Worm (Caenorhabditis elegans) whole organism, mixed stage, embryonic: Measurements from ENCODE around the gene btb-4.
"Not testable (repeated sequence)": the region's sequence is repeated elsewhere in the genome, so short reads cannot be mapped to it uniquely, and the experiment has no call there.

Source experiments
- M03D4.4 ChIP-seq: sonication (generic microtip); optimal IDR thresholded peaks from 2 replicates; lab custom pipeline; 2017; ENCODE audit warnings: mild to moderate bottlenecking, missing genetic modification characterization, missing compliant biosample characterization
- bed-3 ChIP-seq: fragments of 200-800 bp; sonication (Bioruptor generic); optimal IDR thresholded peaks from 3 replicates; lab custom pipeline; 2018; ENCODE audit warnings: mild to moderate bottlenecking, missing genetic modification characterization, moderate library complexity, missing compliant biosample characterization
- blmp-1 ChIP-seq: fragments of 150-350 bp; optimal IDR thresholded peaks from 2 replicates; lab custom pipeline; 2014; ENCODE audit warnings: missing biosample characterization, missing genetic modification characterization
- ceh-39 ChIP-seq: fragments of 150-350 bp; optimal IDR thresholded peaks from 2 replicates; lab custom pipeline; 2014; ENCODE audit warnings: missing biosample characterization, missing genetic modification characterization
- ceh-43 ChIP-seq: fragments of 200-800 bp; sonication (Bioruptor generic); optimal IDR thresholded peaks from 2 replicates; lab custom pipeline; 2018; ENCODE audit warnings: mild to moderate bottlenecking, missing genetic modification characterization, moderate library complexity, missing compliant biosample characterization
- ceh-83 ChIP-seq: fragments of 200-800 bp; sonication (Bioruptor generic); optimal IDR thresholded peaks from 2 replicates; lab custom pipeline; 2018; ENCODE audit warnings: mild to moderate bottlenecking, missing genetic modification characterization, missing compliant biosample characterization
- ces-1 ChIP-seq: fragments of 150-350 bp; optimal IDR thresholded peaks from 2 replicates; lab custom pipeline; 2014; ENCODE audit warnings: missing biosample characterization, missing genetic modification reagents, missing genetic modification characterization
- cnd-1 ChIP-seq: fragments of 200-800 bp; sonication (Bioruptor generic); optimal IDR thresholded peaks from 2 replicates; lab custom pipeline; 2018; ENCODE audit warnings: mild to moderate bottlenecking, missing genetic modification characterization, missing compliant biosample characterization
- drap-1 ChIP-seq: fragments of 200-800 bp; sonication (Bioruptor generic); optimal IDR thresholded peaks from 3 replicates; lab custom pipeline; 2018; ENCODE audit warnings: mild to moderate bottlenecking, missing genetic modification characterization, missing compliant biosample characterization
- elt-1 ChIP-seq: sonication (generic microtip); optimal IDR thresholded peaks from 2 replicates; lab custom pipeline; 2017; ENCODE audit warnings: missing genetic modification characterization, mild to moderate bottlenecking, missing compliant biosample characterization, antibody characterized with exemption, moderate library complexity, borderline replicate concordance; ENCODE audit not compliant: insufficient read depth
- elt-3 ChIP-seq: fragments of 150-350 bp; optimal IDR thresholded peaks from 2 replicates; lab custom pipeline; 2014; ENCODE audit warnings: missing biosample characterization, missing genetic modification characterization
- flh-1 ChIP-seq: fragments of 200-800 bp; sonication (Bioruptor generic); optimal IDR thresholded peaks from 2 replicates; lab custom pipeline; 2018; ENCODE audit warnings: mild to moderate bottlenecking, missing genetic modification characterization, moderate library complexity, missing compliant biosample characterization
- ham-2 ChIP-seq: fragments of 200-800 bp; sonication (Bioruptor generic); optimal IDR thresholded peaks from 2 replicates; lab custom pipeline; 2018; ENCODE audit warnings: mild to moderate bottlenecking, missing genetic modification characterization, missing compliant biosample characterization
- hlh-1 ChIP-seq: fragments of 150-350 bp; optimal IDR thresholded peaks from 2 replicates; lab custom pipeline; 2014; ENCODE audit warnings: missing biosample characterization, missing genetic modification reagents, missing genetic modification characterization
- lin-13 ChIP-seq: fragments of 150-350 bp; optimal IDR thresholded peaks from 2 replicates; lab custom pipeline; 2014; ENCODE audit warnings: missing biosample characterization, missing genetic modification characterization
- lin-32 ChIP-seq: fragments of 200-800 bp; sonication (Bioruptor generic); optimal IDR thresholded peaks from 2 replicates; lab custom pipeline; 2018; ENCODE audit warnings: mild to moderate bottlenecking, missing genetic modification characterization, missing compliant biosample characterization
- lsy-2 ChIP-seq: fragments of 150-350 bp; optimal IDR thresholded peaks from 2 replicates; lab custom pipeline; 2014; ENCODE audit warnings: missing biosample characterization, missing genetic modification characterization
- mab-5 ChIP-seq: fragments of 150-350 bp; optimal IDR thresholded peaks from 2 replicates; lab custom pipeline; 2014; ENCODE audit warnings: missing biosample characterization, missing genetic modification characterization
- mls-2 ChIP-seq: sonication (generic microtip); optimal IDR thresholded peaks from 2 replicates; lab custom pipeline; 2016; ENCODE audit warnings: mild to moderate bottlenecking, missing genetic modification characterization, moderate library complexity, missing compliant biosample characterization
- nhr-12 ChIP-seq: fragments of 150-350 bp; optimal IDR thresholded peaks from 2 replicates; lab custom pipeline; 2014; ENCODE audit warnings: missing biosample characterization, missing genetic modification characterization
- nhr-2 ChIP-seq: fragments of 150-350 bp; optimal IDR thresholded peaks from 2 replicates; lab custom pipeline; 2014; ENCODE audit warnings: missing biosample characterization, missing genetic modification characterization
- nhr-237 ChIP-seq: fragments of 150-350 bp; optimal IDR thresholded peaks from 2 replicates; lab custom pipeline; 2014; ENCODE audit warnings: missing biosample characterization, missing genetic modification characterization
- nhr-28 ChIP-seq: fragments of 150-350 bp; optimal IDR thresholded peaks from 2 replicates; lab custom pipeline; 2014; ENCODE audit warnings: missing biosample characterization, missing genetic modification characterization
- nhr-76 ChIP-seq: sonication (generic microtip); optimal IDR thresholded peaks from 2 replicates; lab custom pipeline; 2017; ENCODE audit warnings: missing biosample characterization, missing genetic modification characterization
- pha-4 ChIP-seq: fragments of 150-350 bp; optimal IDR thresholded peaks from 2 replicates; lab custom pipeline; 2018; ENCODE audit warnings: missing biosample characterization, missing genetic modification reagents, missing genetic modification characterization
- sem-2 ChIP-seq: fragments of 200-800 bp; sonication (Bioruptor generic); optimal IDR thresholded peaks from 2 replicates; lab custom pipeline; 2018; ENCODE audit warnings: mild to moderate bottlenecking, missing genetic modification characterization, missing compliant biosample characterization
- snpc-4 ChIP-seq: fragments of 150-350 bp; optimal IDR thresholded peaks from 2 replicates; lab custom pipeline; 2014; ENCODE audit warnings: missing biosample characterization, missing genetic modification characterization
- sptf-1 ChIP-seq: sonication (generic microtip); optimal IDR thresholded peaks from 2 replicates; lab custom pipeline; 2017; ENCODE audit warnings: mild to moderate bottlenecking, missing genetic modification characterization, moderate library complexity, missing compliant biosample characterization
- unc-120 ChIP-seq: sonication (generic microtip); optimal IDR thresholded peaks from 2 replicates; lab custom pipeline; 2017; ENCODE audit warnings: missing genetic modification characterization, missing compliant biosample characterization; ENCODE audit not compliant: poor library complexity, severe bottlenecking
- unc-39 ChIP-seq: fragments of 150-350 bp; optimal IDR thresholded peaks from 2 replicates; lab custom pipeline; 2014; ENCODE audit warnings: missing biosample characterization, missing genetic modification characterization
- unc-62 ChIP-seq: fragments of 150-350 bp; optimal IDR thresholded peaks from 2 replicates; lab custom pipeline; 2014; ENCODE audit warnings: missing biosample characterization, missing genetic modification reagents, missing genetic modification characterization
- zip-8 ChIP-seq: fragments of 150-350 bp; optimal IDR thresholded peaks from 2 replicates; lab custom pipeline; 2014; ENCODE audit warnings: missing biosample characterization, missing genetic modification characterization

Gene btb-4

ce11 chrII:1998561-1998960, 33.6 kb upstream of the btb-4 start, which contains the start of gene math-19:
TSS of gene math-19 (plus strand) at chrII:1998861.
- not testable (repeated sequence) for TF ChIP-seq nhr-76; zip-8 (tag; lab: Kevin White, UChicago); unc-62 (GFP tag; lab: Kevin White, UChicago)

- TF ChIP-seq mab-5; sptf-1 (tag; lab: Kevin White, UChicago); unc-120: not testable (repeated sequence)
- TF ChIP-seq, all 35 proteins: peak for 0; not testable (repeated sequence) for 35
These were observed 31.4 kb upstream of the btb-4 start, which contains the start of gene ceh-84 for ce11 chrII:2000720-2001119. TSS of gene ceh-84 (minus strand) at chrII:2000820.

- TF ChIP-seq nhr-76 (no peak), nhr-237 (tag; lab: Kevin White, UChicago) (no peak), mls-2 (no peak), pha-4 (no peak), ham-2 (no peak), bed-3 (GFP tag; lab: Kevin White, UChicago) (no peak), snpc-4 (no peak), ceh-83 (GFP tag; lab: Kevin White, UChicago) (no peak), blmp-1 (tag; lab: Kevin White, UChicago) (no peak), nhr-2 (tag; lab: Kevin White, UChicago) (no peak), lin-13 (tag; lab: Kevin White, UChicago) (no peak)
These were observed 20.9 kb upstream of the btb-4 start for ce11 chrII:2011179-2011578.

- TF ChIP-seq flh-1 (GFP tag; lab: Kevin White, UChicago) (no peak), nhr-28 (no peak), blmp-1 (tag; lab: Kevin White, UChicago) (no peak), zip-8 (tag; lab: Kevin White, UChicago) (no peak), sem-2 (GFP tag; lab: Kevin White, UChicago) (no peak), cnd-1 (tag; lab: Kevin White, UChicago) (no peak), unc-120 (no peak), nhr-12 (tag; lab: Kevin White, UChicago) (no peak), ceh-39 (tag; lab: Kevin White, UChicago) (no peak)
These were observed 19.4 kb upstream of the btb-4 start, which contains the start of gene F59H6.15 for ce11 chrII:2012698-2013097. TSS of gene F59H6.15 (plus strand) at chrII:2012998.

- TF ChIP-seq M03D4.4 (tag; lab: Kevin White, UChicago) (no peak), snpc-4 (no peak), ceh-83 (GFP tag; lab: Kevin White, UChicago) (no peak), blmp-1 (tag; lab: Kevin White, UChicago) (no peak), nhr-2 (tag; lab: Kevin White, UChicago) (no peak), bed-3 (GFP tag; lab: Kevin White, UChicago) (no peak), mls-2 (no peak), lin-13 (tag; lab: Kevin White, UChicago) (no peak), elt-1 (no peak), hlh-1 (tag; lab: Kevin White, UChicago) (no peak), pha-4 (no peak), lin-32 (GFP tag; lab: Kevin White, UChicago) (no peak), sem-2 (GFP tag; lab: Kevin White, UChicago) (no peak), sptf-1 (tag; lab: Kevin White, UChicago) (no peak)
These were observed 18.3 kb upstream of the btb-4 start for ce11 chrII:2013856-2014255.

ce11 chrII:2023514-2023913, 8.6 kb upstream of the btb-4 start, which contains the start of gene cya-2:
TSS of gene cya-2 (minus strand) at chrII:2023614.
- not testable (repeated sequence) for TF ChIP-seq drap-1; nhr-28; unc-39 (tag; lab: Kevin White, UChicago)

- TF ChIP-seq unc-39 (tag; lab: Kevin White, UChicago) (no peak), elt-1 (no peak), pha-4 (no peak), ceh-43 (no peak), sptf-1 (tag; lab: Kevin White, UChicago) (no peak), ceh-39 (tag; lab: Kevin White, UChicago) (no peak), ceh-83 (GFP tag; lab: Kevin White, UChicago) (no peak), nhr-12 (tag; lab: Kevin White, UChicago) (no peak), ces-1 (GFP tag; lab: Kevin White, UChicago) (no peak), zip-8 (tag; lab: Kevin White, UChicago) (no peak), lin-32 (GFP tag; lab: Kevin White, UChicago) (no peak), cnd-1 (tag; lab: Kevin White, UChicago) (no peak), lsy-2 (tag; lab: Kevin White, UChicago) (no peak), elt-3 (tag; lab: Kevin White, UChicago) (no peak), nhr-28 (no peak), lin-13 (tag; lab: Kevin White, UChicago) (no peak), mab-5 (no peak), unc-62 (GFP tag; lab: Kevin White, UChicago) (no peak)
- TF ChIP-seq, all 35 proteins: peak for 0
These were observed 5.6 kb upstream of the btb-4 start, which contains the start of gene bath-21 for ce11 chrII:2026525-2026924. TSS of gene bath-21 (minus strand) at chrII:2026625.
